Fruit fly (Drosophila melanogaster) whole organism: Measurements from ENCODE around the gene CG10738.

ENCODE experiments used
- CG8478 ChIP-seq: fragments of >200 bp; optimal IDR thresholded peaks from 2 replicates; lab custom pipeline; 2018; ENCODE audit warnings: inconsistent platforms
- Dll ChIP-seq: fragments of >200 bp; optimal IDR thresholded peaks from 2 replicates; lab custom pipeline; 2017
- EcR ChIP-seq, 2 experiments: fragments of >200 bp; optimal IDR thresholded peaks; 2 replicates each; lab custom pipeline; 2017; ENCODE audit warnings: missing biosample characterization in 2 of 2, missing genetic modification characterization in 2 of 2, missing genetic modification reagents in 2 of 2
- pan ChIP-seq: fragments of >200 bp; optimal IDR thresholded peaks from 2 replicates; lab custom pipeline; 2017
- psq ChIP-seq: fragments of >200 bp; optimal IDR thresholded peaks from 2 replicates; lab custom pipeline; 2017
- usp ChIP-seq: fragments of >200 bp; optimal IDR thresholded peaks from 2 replicates; lab custom pipeline; 2017; ENCODE audit warnings: missing biosample characterization, missing genetic modification characterization, mixed read lengths

CG10738 gene

dm6 chr3L:13452281-13452680 is 1.7 kb downstream of the CG10738 start:
- TF ChIP-seq EcR (GFP tag; optimal IDR thresholded peaks at IDR 0.05; lab: Kevin White, UChicago) (no peak), CG8478 (no peak), usp (GFP tag; lab: Kevin White, UChicago) (no peak), pan (lab: Kevin White, UChicago) (no peak), psq (lab: Kevin White, UChicago) (no peak), Dll (lab: Kevin White, UChicago) (no peak)

dm6 chr3L:13454755-13455154 is 4.2 kb downstream of the CG10738 start:
- TF ChIP-seq EcR (GFP tag; optimal IDR thresholded peaks at IDR 0.05; lab: Kevin White, UChicago) = no peak
- no peak for TF ChIP-seq usp (GFP tag; lab: Kevin White, UChicago)
- no peak for TF ChIP-seq Dll (lab: Kevin White, UChicago)
- no peak for TF ChIP-seq CG8478
- TF ChIP-seq psq (lab: Kevin White, UChicago) = no peak
- no peak for TF ChIP-seq pan (lab: Kevin White, UChicago)

- TF ChIP-seq EcR (GFP tag; optimal IDR thresholded peaks at IDR 0.05; lab: Kevin White, UChicago) (no peak), Dll (lab: Kevin White, UChicago) (no peak), usp (GFP tag; lab: Kevin White, UChicago) (no peak), pan (lab: Kevin White, UChicago) (no peak), psq (lab: Kevin White, UChicago) (no peak), CG8478 (no peak)
Observed at dm6 chr3L:13457133-13457532, 6.6 kb downstream of the CG10738 start, which contains the start of gene CG10116. Gene CG10116 (minus strand): TSS chr3L:13457238.

dm6 chr3L:13474607-13475006 is 24.0 kb downstream of the CG10738 start, which contains the start of gene CG10089:
Gene CG10089 (minus strand): TSS chr3L:13474787.
- TF ChIP-seq psq (lab: Kevin White, UChicago) = no peak
- no peak for TF ChIP-seq EcR (GFP tag; optimal IDR thresholded peaks at IDR 0.05; lab: Kevin White, UChicago)
- no peak for TF ChIP-seq CG8478
- no peak for TF ChIP-seq pan (lab: Kevin White, UChicago)
- TF ChIP-seq usp (GFP tag; lab: Kevin White, UChicago) = no peak
- TF ChIP-seq Dll (lab: Kevin White, UChicago) = no peak

dm6 chr3L:13476070-13476469 is 25.5 kb downstream of the CG10738 start:
- TF ChIP-seq Dll (lab: Kevin White, UChicago) = no peak
- no peak for TF ChIP-seq pan (lab: Kevin White, UChicago)
- TF ChIP-seq psq (lab: Kevin White, UChicago) = no peak

dm6 chr3L:13476566-13477452 is 26.2 kb downstream of the CG10738 start:
- TF ChIP-seq psq (lab: Kevin White, UChicago) (no peak), Dll (lab: Kevin White, UChicago) (peak; percentile 100), EcR (GFP tag; optimal IDR thresholded peaks at IDR 0.05; lab: Kevin White, UChicago) (no peak)

dm6 chr3L:13477453-13478184 is 27.0 kb downstream of the CG10738 start, which contains the start of gene stv:
Gene stv (plus strand): TSS chr3L:13477541.
- TF ChIP-seq psq (lab: Kevin White, UChicago) (no peak), pan (lab: Kevin White, UChicago) (no peak), usp (GFP tag; lab: Kevin White, UChicago) (no peak), CG8478 (no peak), EcR (GFP tag; optimal IDR thresholded peaks at IDR 0.05; lab: Kevin White, UChicago) (no peak)

- TF ChIP-seq Dll (lab: Kevin White, UChicago) (no peak), pan (lab: Kevin White, UChicago) (no peak), CG8478 (no peak), usp (GFP tag; lab: Kevin White, UChicago) (no peak), psq (lab: Kevin White, UChicago) (no peak)
Observed at dm6 chr3L:13478339-13479203, 28.0 kb downstream of the CG10738 start.

- TF ChIP-seq CG8478 (no peak), usp (GFP tag; lab: Kevin White, UChicago) (no peak), pan (lab: Kevin White, UChicago) (no peak), Dll (lab: Kevin White, UChicago) (no peak), EcR (GFP tag; optimal IDR thresholded peaks at IDR 0.05; lab: Kevin White, UChicago) (no peak)
Observed at dm6 chr3L:13479204-13479600, 28.6 kb downstream of the CG10738 start.

- TF ChIP-seq psq (lab: Kevin White, UChicago) (no peak), EcR (GFP tag; optimal IDR thresholded peaks at IDR 0.05; lab: Kevin White, UChicago) (no peak), pan (lab: Kevin White, UChicago) (no peak), Dll (lab: Kevin White, UChicago) (no peak), CG8478 (no peak), usp (GFP tag; lab: Kevin White, UChicago) (no peak)
Observed at dm6 chr3L:13479609-13480240, 29.2 kb downstream of the CG10738 start.
